Fruit fly (Drosophila melanogaster): ENCODE results near the gene CG7655.

The CG7655 gene

dm6 chr3R:17681611-17682243, 742 bp upstream of the CG7655 start (continued):
- TF ChIP-seq CG3163 (GFP tag; optimal IDR thresholded peaks at IDR 0.05) (no peak), CG14667 (GFP tag; IDR thresholded peaks at IDR 0.05) (no peak), HmgD (GFP tag; optimal IDR thresholded peaks at IDR 0.05) (no peak), CG6813 (GFP tag; optimal IDR thresholded peaks at IDR 0.05) (no peak), Med (GFP tag) (peak; percentile 10), Trl (optimal IDR thresholded peaks at IDR 0.05) (peak; percentile 43 to 57), Trl (GFP tag; optimal IDR thresholded peaks at IDR 0.05) (no peak), zf30C (GFP tag; optimal IDR thresholded peaks at IDR 0.05) (no peak), tap (tag; optimal IDR thresholded peaks at IDR 0.05) (no peak), CG13894 (tag; optimal IDR thresholded peaks at IDR 0.05) (no peak), pros (GFP tag; optimal IDR thresholded peaks at IDR 0.05) (peak; percentile 77), CG16863 (GFP tag; optimal IDR thresholded peaks at IDR 0.05) (no peak)

dm6 chr3R:17684854-17685253, 2.4 kb downstream of the CG7655 start, which contains the start of the genes CG31251 and CG31360:
CG31251 (minus strand) TSS chr3R:17684915.
CG31360 (plus strand) TSS chr3R:17685097.
- TF ChIP-seq CG11723 (GFP tag; optimal IDR thresholded peaks at IDR 0.05) (no peak), CG11456 (GFP tag; IDR thresholded peaks at IDR 0.05) (no peak), Usf (GFP tag; optimal IDR thresholded peaks at IDR 0.05) (no peak), NC2α (GFP tag; optimal IDR thresholded peaks at IDR 0.05) (no peak), wor (GFP tag; IDR thresholded peaks at IDR 0.05) (no peak), bcd (GFP tag; optimal IDR thresholded peaks at IDR 0.05) (no peak), Hr39 (optimal IDR thresholded peaks at IDR 0.05) (no peak), insv (GFP tag; optimal IDR thresholded peaks at IDR 0.05) (no peak), cwo (GFP tag; optimal IDR thresholded peaks at IDR 0.05) (no peak), pzg (GFP tag; optimal IDR thresholded peaks at IDR 0.05) (peak; percentile 45), esg (GFP tag; conservative IDR thresholded peaks at IDR 0.05) (no peak), CG4707 (GFP tag; optimal IDR thresholded peaks at IDR 0.05) (no peak), ems (GFP tag; optimal IDR thresholded peaks at IDR 0.05) (no peak), CG17359 (tag; optimal IDR thresholded peaks at IDR 0.05) (no peak), CG3163 (GFP tag; optimal IDR thresholded peaks at IDR 0.05) (no peak), eyg (GFP tag; optimal IDR thresholded peaks at IDR 0.05) (no peak), CG2889 (GFP tag; IDR thresholded peaks at IDR 0.05) (no peak), p53 (GFP tag; optimal IDR thresholded peaks at IDR 0.05) (no peak), kay (GFP tag; optimal IDR thresholded peaks at IDR 0.05) (no peak), Mes4 (GFP tag; optimal IDR thresholded peaks at IDR 0.05) (no peak), hb (GFP tag; IDR thresholded peaks at IDR 0.05; ENCODE audit: partially characterized antibody) (peak; percentile 89), ftz-f1 (GFP tag; optimal IDR thresholded peaks at IDR 0.05) (no peak), CG17612 (GFP tag; IDR thresholded peaks at IDR 0.05) (no peak), nmo (GFP tag; optimal IDR thresholded peaks at IDR 0.05) (peak; percentile 25), shn (GFP tag; optimal IDR thresholded peaks at IDR 0.05) (no peak), gro (GFP tag; optimal IDR thresholded peaks at IDR 0.05) (no peak), gfzf (GFP tag; optimal IDR thresholded peaks at IDR 0.05) (no peak), CG18599 (GFP tag; optimal IDR thresholded peaks at IDR 0.05) (no peak), tll (GFP tag; optimal IDR thresholded peaks at IDR 0.05) (no peak), lbe (GFP tag; optimal IDR thresholded peaks at IDR 0.05) (peak; percentile 57), mirr (GFP tag; optimal IDR thresholded peaks at IDR 0.05) (no peak), Bgb (GFP tag; IDR thresholded peaks at IDR 0.05; ENCODE audit: partially characterized antibody) (peak; percentile 73), stwl (tag; optimal IDR thresholded peaks at IDR 0.05) (peak; percentile 88), dpn (GFP tag; optimal IDR thresholded peaks at IDR 0.05) (no peak), ind (GFP tag; optimal IDR thresholded peaks at IDR 0.05) (no peak), CG10654 (GFP tag; optimal IDR thresholded peaks at IDR 0.05) (no peak), CG31441 (GFP tag; IDR thresholded peaks at IDR 0.05) (no peak), CG2116 (GFP tag; optimal IDR thresholded peaks at IDR 0.05) (peak; percentile 32), CG7963 (GFP tag; IDR thresholded peaks at IDR 0.05; ENCODE audit: partially characterized antibody) (no peak; the same call in 2 of the 3 replicates)
